Worm (Caenorhabditis elegans) whole organism, L3 larva: ENCODE results near the gene Y105C5B.3.

Experiments used
- R02D3.7 ChIP-seq: fragments of 150-350 bp; optimal IDR thresholded peaks from 2 replicates; lab custom pipeline; 2014; ENCODE audit warnings: missing biosample characterization, missing genetic modification characterization
- ZK546.5 ChIP-seq: sonication (generic microtip); optimal IDR thresholded peaks from 2 replicates; lab custom pipeline; 2017; ENCODE audit warnings: missing biosample characterization, missing genetic modification characterization
- aly-2 ChIP-seq: fragments of 150-350 bp; optimal IDR thresholded peaks from 2 replicates; lab custom pipeline; 2014; ENCODE audit warnings: missing biosample characterization, missing genetic modification characterization
- ama-1 ChIP-seq: fragments of 150-350 bp; optimal IDR thresholded peaks from 2 replicates; lab custom pipeline; 2018
- ceh-16 ChIP-seq: sonication (generic microtip); optimal IDR thresholded peaks from 2 replicates; lab custom pipeline; 2017; ENCODE audit warnings: missing biosample characterization, missing genetic modification characterization
- ceh-28 ChIP-seq: fragments of 150-350 bp; optimal IDR thresholded peaks from 2 replicates; lab custom pipeline; 2014; ENCODE audit warnings: missing biosample characterization, missing genetic modification reagents, missing genetic modification characterization
- ceh-82 ChIP-seq: fragments of 150-350 bp; optimal IDR thresholded peaks from 2 replicates; lab custom pipeline; 2014; ENCODE audit warnings: missing biosample characterization, missing genetic modification characterization
- ceh-9 ChIP-seq: sonication (generic microtip); optimal IDR thresholded peaks from 2 replicates; lab custom pipeline; 2018; ENCODE audit warnings: missing biosample characterization, missing genetic modification characterization
- daf-12 ChIP-seq: fragments of 150-350 bp; optimal IDR thresholded peaks from 2 replicates; lab custom pipeline; 2014; ENCODE audit warnings: missing biosample characterization, missing genetic modification reagents, missing genetic modification characterization
- egl-27 ChIP-seq: sonication (generic microtip); optimal IDR thresholded peaks from 4 replicates; lab custom pipeline; 2017; ENCODE audit warnings: missing biosample characterization, missing genetic modification reagents, missing genetic modification characterization
- egl-5 ChIP-seq: fragments of 150-350 bp; optimal IDR thresholded peaks from 2 replicates; lab custom pipeline; 2017; ENCODE audit warnings: missing biosample characterization, missing genetic modification reagents, missing genetic modification characterization, inconsistent platforms
- elt-1 ChIP-seq: fragments of 150-350 bp; optimal IDR thresholded peaks from 2 replicates; lab custom pipeline; 2014; ENCODE audit warnings: missing biosample characterization, missing genetic modification characterization
- elt-2 ChIP-seq: sonication (generic microtip); optimal IDR thresholded peaks from 2 replicates; lab custom pipeline; 2016; ENCODE audit warnings: missing genetic modification reagents, mild to moderate bottlenecking, missing genetic modification characterization, missing compliant biosample characterization
- elt-3 ChIP-seq, 3 experiments: fragments of 150-350 bp in 1 of 3; sonication (generic microtip) in 2 of 3; optimal IDR thresholded peaks; 2 replicates in 2 of 3; 4 replicates in 1 of 3; lab custom pipeline; 2014 to 2017; ENCODE audit warnings: missing biosample characterization in 3 of 3, missing genetic modification characterization in 3 of 3
- eor-1 ChIP-seq, 2 experiments: fragments of 150-350 bp; optimal IDR thresholded peaks; 2 replicates each; lab custom pipeline; 2014 to 2018; ENCODE audit warnings: missing biosample characterization in 2 of 2, missing genetic modification characterization in 2 of 2
- fkh-10 ChIP-seq: sonication (generic microtip); optimal IDR thresholded peaks from 2 replicates; lab custom pipeline; 2017; ENCODE audit warnings: missing biosample characterization, missing genetic modification reagents, missing genetic modification characterization
- fkh-2 ChIP-seq: fragments of 150-350 bp; optimal IDR thresholded peaks from 2 replicates; lab custom pipeline; 2014; ENCODE audit warnings: missing biosample characterization, missing genetic modification reagents, missing genetic modification characterization
- fos-1 ChIP-seq: fragments of 150-350 bp; optimal IDR thresholded peaks from 2 replicates; lab custom pipeline; 2014; ENCODE audit warnings: missing biosample characterization, missing genetic modification characterization
- hmg-11 ChIP-seq: sonication (generic microtip); optimal IDR thresholded peaks from 2 replicates; lab custom pipeline; 2016; ENCODE audit warnings: missing genetic modification characterization, missing compliant biosample characterization
- lin-15B ChIP-seq: fragments of 150-350 bp; optimal IDR thresholded peaks from 2 replicates; lab custom pipeline; 2014; ENCODE audit warnings: missing biosample characterization, missing genetic modification characterization
- lin-39 ChIP-seq: fragments of 150-350 bp; optimal IDR thresholded peaks from 2 replicates; lab custom pipeline; 2018; ENCODE audit warnings: missing biosample characterization, missing genetic modification reagents, missing genetic modification characterization
- lsy-12 ChIP-seq: sonication (generic microtip); optimal IDR thresholded peaks from 2 replicates; lab custom pipeline; 2016; ENCODE audit warnings: mild to moderate bottlenecking, missing genetic modification characterization, missing compliant biosample characterization
- mdl-1 ChIP-seq: fragments of 150-350 bp; optimal IDR thresholded peaks from 2 replicates; lab custom pipeline; 2014; ENCODE audit warnings: missing biosample characterization, missing genetic modification characterization
- mml-1 ChIP-seq: fragments of 150-350 bp; sonication (generic microtip); optimal IDR thresholded peaks from 3 replicates; lab custom pipeline; 2014; ENCODE audit warnings: missing biosample characterization, missing genetic modification characterization
- nfya-1 ChIP-seq: sonication (generic microtip); optimal IDR thresholded peaks from 2 replicates; lab custom pipeline; 2017; ENCODE audit warnings: missing genetic modification characterization, mild to moderate bottlenecking, missing compliant biosample characterization, antibody characterized with exemption, moderate library complexity; ENCODE audit not compliant: insufficient read depth
- nhr-11 ChIP-seq: fragments of 150-350 bp; optimal IDR thresholded peaks from 2 replicates; lab custom pipeline; 2014; ENCODE audit warnings: missing biosample characterization, missing genetic modification characterization
- nhr-12 ChIP-seq: fragments of 150-350 bp; optimal IDR thresholded peaks from 2 replicates; lab custom pipeline; 2014; ENCODE audit warnings: missing biosample characterization, missing genetic modification characterization
- nhr-23 ChIP-seq: fragments of 150-350 bp; optimal IDR thresholded peaks from 2 replicates; lab custom pipeline; 2014; ENCODE audit warnings: missing biosample characterization, missing genetic modification reagents, missing genetic modification characterization
- nhr-237 ChIP-seq: fragments of 150-350 bp; optimal IDR thresholded peaks from 2 replicates; lab custom pipeline; 2014; ENCODE audit warnings: missing biosample characterization, missing genetic modification characterization
- nhr-43 ChIP-seq: sonication (generic microtip); optimal IDR thresholded peaks from 2 replicates; lab custom pipeline; 2016; ENCODE audit warnings: mild to moderate bottlenecking, missing genetic modification characterization, missing compliant biosample characterization; ENCODE audit not compliant: poor library complexity, severe bottlenecking
- nhr-67 ChIP-seq: fragments of 150-350 bp; optimal IDR thresholded peaks from 2 replicates; lab custom pipeline; 2014; ENCODE audit warnings: missing biosample characterization, missing genetic modification characterization
- nhr-76 ChIP-seq: fragments of 150-350 bp; sonication (generic microtip); optimal IDR thresholded peaks from 5 replicates; lab custom pipeline; 2014; ENCODE audit warnings: missing biosample characterization, missing genetic modification characterization
- nhr-77 ChIP-seq: fragments of 150-350 bp; optimal IDR thresholded peaks from 2 replicates; lab custom pipeline; 2014; ENCODE audit warnings: missing biosample characterization, missing genetic modification characterization
- pha-4 ChIP-seq: fragments of 150-350 bp; optimal IDR thresholded peaks from 2 replicates; lab custom pipeline; 2014; ENCODE audit warnings: missing biosample characterization, missing genetic modification reagents, missing genetic modification characterization
- pqm-1 ChIP-seq: fragments of 150-350 bp; optimal IDR thresholded peaks from 2 replicates; lab custom pipeline; 2017; ENCODE audit warnings: missing biosample characterization, missing genetic modification characterization, inconsistent platforms
- sea-2 ChIP-seq: fragments of 150-350 bp; sonication (generic microtip); optimal IDR thresholded peaks from 4 replicates; lab custom pipeline; 2014; ENCODE audit warnings: missing biosample characterization, missing genetic modification reagents, missing genetic modification characterization
- skn-1 ChIP-seq: fragments of 150-350 bp; optimal IDR thresholded peaks from 2 replicates; lab custom pipeline; 2014; ENCODE audit warnings: missing biosample characterization, missing genetic modification characterization
- snpc-4 ChIP-seq: fragments of 150-350 bp; optimal IDR thresholded peaks from 2 replicates; lab custom pipeline; 2014; ENCODE audit warnings: missing biosample characterization, missing genetic modification characterization
- tbx-2 ChIP-seq: sonication (generic microtip); optimal IDR thresholded peaks from 2 replicates; lab custom pipeline; 2016; ENCODE audit warnings: mild to moderate bottlenecking, missing genetic modification characterization, missing compliant biosample characterization
- unc-39 ChIP-seq: sonication (generic microtip); optimal IDR thresholded peaks from 4 replicates; lab custom pipeline; 2017; ENCODE audit warnings: missing biosample characterization, missing genetic modification characterization
- zag-1 ChIP-seq: fragments of 150-350 bp; optimal IDR thresholded peaks from 2 replicates; lab custom pipeline; 2014; ENCODE audit warnings: missing biosample characterization, missing genetic modification characterization
- ztf-4 ChIP-seq: fragments of 150-350 bp; optimal IDR thresholded peaks from 2 replicates; lab custom pipeline; 2014; ENCODE audit warnings: missing biosample characterization, missing genetic modification characterization

Gene Y105C5B.3

ce11 chrIV:15926746-15927145 is 42.7 kb downstream of the Y105C5B.3 start, which contains the start of gene Y105C5B.8:
Y105C5B.8 (minus strand) TSS chrIV:15926846.
- TF ChIP-seq nhr-237 (tag; lab: Kevin White, UChicago): no peak
- TF ChIP-seq fkh-2 (tag; lab: Kevin White, UChicago): no peak
- TF ChIP-seq nfya-1 (tag; lab: Kevin White, UChicago): no peak
- TF ChIP-seq snpc-4 (tag; lab: Kevin White, UChicago): no peak
- no peak for TF ChIP-seq nhr-11 (tag; lab: Kevin White, UChicago)
- TF ChIP-seq elt-2 (tag; lab: Kevin White, UChicago): no peak
- no peak for TF ChIP-seq mdl-1 (tag; lab: Kevin White, UChicago)
- TF ChIP-seq eor-1 (tag; optimal IDR thresholded peaks at IDR 0.05; lab: Kevin White, UChicago): no peak
- no peak for TF ChIP-seq R02D3.7
- TF ChIP-seq fkh-10: no peak
- no peak for TF ChIP-seq ama-1
- TF ChIP-seq nhr-12: no peak
- TF ChIP-seq egl-27 (tag; lab: Kevin White, UChicago): no peak
- no peak for TF ChIP-seq lin-39
- no peak for TF ChIP-seq egl-5 (tag; lab: Kevin White, UChicago)
- TF ChIP-seq elt-1 (tag; lab: Kevin White, UChicago): no peak
- TF ChIP-seq ceh-82: no peak
- TF ChIP-seq pha-4 (tag; lab: Kevin White, UChicago): no peak
- TF ChIP-seq ceh-16: no peak
- TF ChIP-seq, all 47 proteins: peak for 0

ce11 chrIV:15929831-15930230 is 45.8 kb downstream of the Y105C5B.3 start:
- no peak for TF ChIP-seq unc-39 (tag; lab: Kevin White, UChicago)
- TF ChIP-seq daf-12 (tag; lab: Kevin White, UChicago): no peak
- peak; percentile 15 for TF ChIP-seq skn-1
- no peak for TF ChIP-seq nhr-43 (tag; lab: Kevin White, UChicago)
- TF ChIP-seq pqm-1: peak; percentile 68
- TF ChIP-seq ZK546.5 (tag; lab: Kevin White, UChicago): no peak
- TF ChIP-seq elt-3 (tag; optimal IDR thresholded peaks at IDR 0.05; lab: Kevin White, UChicago): peak in 1 of 3 experiments; percentile 25
- TF ChIP-seq elt-2 (tag; lab: Kevin White, UChicago): peak; percentile 91
- TF ChIP-seq pha-4 (tag; lab: Kevin White, UChicago): peak; percentile 15
- TF ChIP-seq mml-1 (tag; lab: Kevin White, UChicago): no peak

- TF ChIP-seq eor-1 (tag; optimal IDR thresholded peaks at IDR 0.05; lab: Kevin White, UChicago) (no peak), nhr-67 (no peak), sea-2 (GFP tag; lab: Kevin White, UChicago) (no peak), fkh-2 (tag; lab: Kevin White, UChicago) (no peak), elt-3 (tag; optimal IDR thresholded peaks at IDR 0.05; lab: Kevin White, UChicago) (no peak), fos-1 (no peak), nhr-77 (tag; lab: Kevin White, UChicago) (no peak), nhr-11 (tag; lab: Kevin White, UChicago) (no peak), daf-12 (tag; lab: Kevin White, UChicago) (no peak), elt-2 (tag; lab: Kevin White, UChicago) (no peak), skn-1 (no peak), lsy-12 (tag; lab: Kevin White, UChicago) (no peak), pqm-1 (no peak)
Measured at ce11 chrIV:15930281-15930680, 46.3 kb downstream of the Y105C5B.3 start, which contains the start of gene Y105C5B.9. Y105C5B.9 (plus strand) TSS chrIV:15930581.

- TF ChIP-seq zag-1 (tag; lab: Kevin White, UChicago) (no peak), elt-2 (tag; lab: Kevin White, UChicago) (no peak), nhr-43 (tag; lab: Kevin White, UChicago) (no peak), nfya-1 (tag; lab: Kevin White, UChicago) (no peak), ceh-28 (tag; lab: Kevin White, UChicago) (peak; percentile 80)
- TF ChIP-seq, all 47 proteins: peak for 1
Measured at ce11 chrIV:15930694-15931093, 46.7 kb downstream of the Y105C5B.3 start.

ce11 chrIV:15931176-15931575 is 47.2 kb downstream of the Y105C5B.3 start:
- TF ChIP-seq mml-1 (tag; lab: Kevin White, UChicago): no peak
- TF ChIP-seq ztf-4 (tag; lab: Kevin White, UChicago): no peak
- TF ChIP-seq mdl-1 (tag; lab: Kevin White, UChicago): no peak
- no peak for TF ChIP-seq nhr-67
- TF ChIP-seq elt-3 (tag; optimal IDR thresholded peaks at IDR 0.05; lab: Kevin White, UChicago): no peak
- peak; percentile 52 for TF ChIP-seq snpc-4 (tag; lab: Kevin White, UChicago)
- no peak for TF ChIP-seq nhr-12
- no peak for TF ChIP-seq daf-12 (tag; lab: Kevin White, UChicago)
- TF ChIP-seq nfya-1 (tag; lab: Kevin White, UChicago): peak; percentile 11
- TF ChIP-seq lin-15B (tag; lab: Kevin White, UChicago): no peak
- no peak for TF ChIP-seq R02D3.7
- no peak for TF ChIP-seq nhr-76
- TF ChIP-seq hmg-11 (tag; lab: Kevin White, UChicago): peak; percentile 46
- no peak for TF ChIP-seq tbx-2 (tag; lab: Kevin White, UChicago)
- TF ChIP-seq skn-1: no peak
- TF ChIP-seq aly-2 (tag; lab: Kevin White, UChicago): no peak
- no peak for TF ChIP-seq nhr-77 (tag; lab: Kevin White, UChicago)
- TF ChIP-seq sea-2 (GFP tag; lab: Kevin White, UChicago): no peak
- TF ChIP-seq nhr-23 (tag; lab: Kevin White, UChicago): no peak
- no peak for TF ChIP-seq ceh-9 (tag; lab: Kevin White, UChicago)
- no peak for TF ChIP-seq egl-27 (tag; lab: Kevin White, UChicago)
- no peak for TF ChIP-seq nhr-237 (tag; lab: Kevin White, UChicago)
- TF ChIP-seq nhr-43 (tag; lab: Kevin White, UChicago): no peak
- TF ChIP-seq ceh-16: no peak
- TF ChIP-seq fkh-2 (tag; lab: Kevin White, UChicago): no peak
- peak; percentile 34 for TF ChIP-seq elt-2 (tag; lab: Kevin White, UChicago)
